Fruit fly (Drosophila melanogaster) whole organism, adult: ENCODE data around the gene CG33932.

Experiments
- CG11617 ChIP-seq: fragments of 200-800 bp; sonication (Bioruptor generic); optimal IDR thresholded peaks from 2 replicates; lab custom pipeline; 2017; ENCODE audit warnings: mild to moderate bottlenecking, missing biosample characterization, missing genetic modification reagents, missing genetic modification characterization
- CG12768 ChIP-seq: fragments of 200-800 bp; sonication (Bioruptor generic); optimal IDR thresholded peaks from 2 replicates; lab custom pipeline; 2017; ENCODE audit warnings: missing biosample characterization, missing genetic modification characterization, mild to moderate bottlenecking, moderate library complexity, missing genetic modification reagents
- CG14711 ChIP-seq: fragments of 200-800 bp; sonication (Bioruptor generic); optimal IDR thresholded peaks from 2 replicates; lab custom pipeline; 2018; ENCODE audit warnings: missing biosample characterization, mild to moderate bottlenecking, missing genetic modification characterization, moderate library complexity
- CG1620 ChIP-seq: fragments of 200-800 bp; sonication (Bioruptor generic); optimal IDR thresholded peaks from 2 replicates; lab custom pipeline; 2016; ENCODE audit warnings: missing biosample characterization, missing genetic modification characterization
- CG33017 ChIP-seq: fragments of 200-800 bp; sonication (Bioruptor generic); optimal IDR thresholded peaks from 2 replicates; lab custom pipeline; 2018; ENCODE audit warnings: missing biosample characterization, mild to moderate bottlenecking, missing genetic modification characterization, moderate library complexity
- CG5204 ChIP-seq: fragments of 200-800 bp; sonication (Bioruptor generic); optimal IDR thresholded peaks from 2 replicates; lab custom pipeline; 2016; ENCODE audit warnings: missing biosample characterization, missing genetic modification characterization
- CG7045 ChIP-seq: fragments of 200-800 bp; sonication (Bioruptor generic); optimal IDR thresholded peaks from 2 replicates; lab custom pipeline; 2017; ENCODE audit warnings: missing biosample characterization, mild to moderate bottlenecking, missing genetic modification characterization
- CG7101 ChIP-seq: fragments of 200-800 bp; sonication (Bioruptor generic); optimal IDR thresholded peaks from 2 replicates; lab custom pipeline; 2018; ENCODE audit warnings: missing biosample characterization, mild to moderate bottlenecking, missing genetic modification characterization, moderate library complexity
- Clk ChIP-seq: fragments of 200-800 bp; sonication (Bioruptor generic); optimal IDR thresholded peaks from 2 replicates; lab custom pipeline; 2017; ENCODE audit warnings: missing biosample characterization, missing genetic modification characterization
- Crg-1 ChIP-seq: fragments of 200-800 bp; sonication (Bioruptor generic); optimal IDR thresholded peaks from 2 replicates; lab custom pipeline; 2016; ENCODE audit warnings: missing biosample characterization, missing genetic modification characterization
- Hr96 ChIP-seq: fragments of 200-800 bp; sonication (Bioruptor generic); optimal IDR thresholded peaks from 2 replicates; lab custom pipeline; 2016; ENCODE audit warnings: missing biosample characterization, missing genetic modification characterization
- Mnt ChIP-seq: fragments of 200-800 bp; sonication (Bioruptor generic); optimal IDR thresholded peaks from 2 replicates; lab custom pipeline; 2016; ENCODE audit warnings: missing biosample characterization, mild to moderate bottlenecking, missing genetic modification characterization
- bab1 ChIP-seq: fragments of 200-800 bp; sonication (Bioruptor generic); optimal IDR thresholded peaks from 3 replicates; lab custom pipeline; 2019; ENCODE audit warnings: missing biosample characterization, mild to moderate bottlenecking, missing genetic modification characterization, moderate library complexity
- cic ChIP-seq: fragments of 200-800 bp; sonication (Bioruptor generic); optimal IDR thresholded peaks from 2 replicates; lab custom pipeline; 2017; ENCODE audit warnings: missing biosample characterization, mild to moderate bottlenecking, missing genetic modification characterization, moderate library complexity
- cnc ChIP-seq, 2 experiments: fragments of >200 bp; optimal IDR thresholded peaks; 2 replicates each; lab custom pipeline; 2017
- kay ChIP-seq: fragments of 200-800 bp; sonication (Bioruptor generic); peaks from one replicate; lab custom pipeline; 2016; ENCODE audit warnings: missing biosample characterization, missing genetic modification characterization, borderline replicate concordance
- ovo ChIP-seq: fragments of 200-800 bp; sonication (Bioruptor generic); optimal IDR thresholded peaks from 2 replicates; lab custom pipeline; 2016; ENCODE audit warnings: missing biosample characterization, missing genetic modification characterization
- pad ChIP-seq: fragments of 200-800 bp; sonication (Bioruptor generic); optimal IDR thresholded peaks from 3 replicates; lab custom pipeline; 2017; ENCODE audit warnings: missing biosample characterization, missing genetic modification characterization, mild to moderate bottlenecking, moderate library complexity, missing genetic modification reagents
- tj ChIP-seq: fragments of 200-800 bp; sonication (Bioruptor generic); optimal IDR thresholded peaks from 3 replicates; lab custom pipeline; 2017; ENCODE audit warnings: missing biosample characterization, mild to moderate bottlenecking, missing genetic modification characterization, moderate library complexity
- toe ChIP-seq: fragments of 200-800 bp; sonication (Bioruptor generic); optimal IDR thresholded peaks from 2 replicates; lab custom pipeline; 2016; ENCODE audit warnings: missing biosample characterization, missing genetic modification characterization

The CG33932 gene

DNA sequence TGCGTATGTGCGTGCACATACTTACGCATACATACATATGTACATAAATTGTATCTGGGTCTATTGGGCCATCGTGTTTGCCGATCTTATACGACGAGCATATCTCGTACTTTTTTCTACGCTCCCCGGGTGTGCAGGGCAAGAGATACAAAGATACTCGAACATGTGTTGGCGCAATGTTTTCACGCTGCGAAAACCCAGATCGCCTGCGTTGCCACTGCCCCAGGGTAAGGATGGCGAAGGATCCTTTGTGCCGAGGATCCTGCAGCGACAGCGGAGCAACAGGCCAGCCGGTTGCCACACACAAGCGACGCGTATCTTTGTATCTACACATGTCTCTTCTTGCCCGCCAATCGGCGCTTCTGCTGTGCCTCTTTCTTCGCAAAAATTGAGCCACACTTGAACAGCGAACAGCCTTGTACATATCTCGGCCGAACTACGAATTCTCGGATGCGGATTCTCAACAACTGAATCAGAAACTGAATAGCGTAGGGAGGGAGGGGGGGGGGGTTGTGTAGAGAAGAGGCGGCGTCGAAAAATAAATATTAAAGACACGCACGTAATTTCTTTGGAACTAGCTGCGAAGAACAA lies 30.9 kb downstream of the CG33932 start:
- TF ChIP-seq CG12768 (GFP tag; lab: Kevin White, UChicago) (no peak), CG5204 (no peak), cic (no peak), Mnt (GFP tag; lab: Kevin White, UChicago) (no peak), cnc (optimal IDR thresholded peaks at IDR 0.05; lab: Kevin White, UChicago) (no peak), Clk (GFP tag; lab: Kevin White, UChicago) (no peak), tj (no peak), Hr96 (GFP tag; lab: Kevin White, UChicago) (no peak), Crg-1 (GFP tag; lab: Kevin White, UChicago) (no peak), CG1620 (GFP tag; lab: Kevin White, UChicago) (no peak), toe (GFP tag; lab: Kevin White, UChicago) (no peak), CG14711 (tag; lab: Kevin White, UChicago) (no peak), CG33017 (tag; lab: Kevin White, UChicago) (no peak), kay (GFP tag; lab: Kevin White, UChicago) (no peak)

DNA sequence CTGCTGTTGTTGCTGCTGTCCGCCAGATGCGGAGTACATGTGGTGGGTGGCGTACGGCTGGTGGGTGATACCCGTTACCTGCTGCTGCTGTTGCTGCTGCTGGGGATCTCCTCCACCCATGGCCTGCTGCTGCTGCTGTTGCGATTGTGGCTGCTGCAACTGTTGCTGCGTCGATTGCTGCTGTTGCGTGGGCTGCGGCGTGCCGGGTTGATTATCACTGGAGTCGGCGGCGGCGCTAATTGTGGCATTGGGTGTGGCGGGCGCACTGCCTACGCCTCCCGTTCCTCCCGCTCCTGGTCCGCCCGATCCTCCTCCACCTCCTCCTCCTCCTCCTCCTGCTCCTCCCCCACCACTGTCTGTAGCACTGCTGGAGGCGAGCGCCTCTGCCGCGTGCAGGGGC lies 37.6 kb downstream of the CG33932 start:
- TF ChIP-seq pad, result no peak
- no peak for TF ChIP-seq ovo
- no peak for TF ChIP-seq CG12768 (GFP tag; lab: Kevin White, UChicago)
- no peak for TF ChIP-seq toe (GFP tag; lab: Kevin White, UChicago)
- TF ChIP-seq cnc (optimal IDR thresholded peaks at IDR 0.05; lab: Kevin White, UChicago), result no peak

DNA sequence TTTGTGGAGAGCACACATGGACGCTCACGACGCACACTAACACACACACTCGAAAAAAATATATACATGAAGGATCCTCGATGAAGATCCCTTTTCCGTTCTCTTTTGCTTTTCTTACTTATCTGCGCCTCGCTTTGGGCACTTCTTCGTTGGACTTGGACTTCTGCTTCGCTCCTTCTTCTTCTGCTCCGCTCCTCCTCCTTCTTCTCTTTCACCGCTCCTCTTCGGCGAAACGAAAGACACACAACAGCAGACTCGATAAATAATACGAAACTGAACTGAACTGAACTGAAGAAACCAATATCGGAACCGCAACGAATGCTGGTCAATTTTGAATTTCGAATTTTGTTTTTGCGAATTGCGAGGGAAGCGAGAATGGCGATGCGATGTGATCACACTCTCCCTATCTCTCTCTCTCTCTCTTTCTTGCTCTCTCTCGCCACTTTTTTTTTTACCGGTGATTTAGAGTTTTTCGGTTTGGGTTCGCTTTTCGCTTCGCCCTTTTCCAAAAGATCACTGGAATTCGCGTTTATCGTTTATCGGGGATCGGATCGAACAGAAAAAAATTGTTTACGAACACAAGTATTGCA lies 38.6 kb downstream of the CG33932 start:
- TF ChIP-seq Mnt (GFP tag; lab: Kevin White, UChicago), result no peak
- TF ChIP-seq bab1, result no peak
- TF ChIP-seq ovo, result no peak
- TF ChIP-seq cic, result no peak
- no peak for TF ChIP-seq CG11617 (GFP tag; lab: Kevin White, UChicago)
- peak; percentile 23 for TF ChIP-seq pad
- TF ChIP-seq CG33017 (tag; lab: Kevin White, UChicago), result no peak

DNA sequence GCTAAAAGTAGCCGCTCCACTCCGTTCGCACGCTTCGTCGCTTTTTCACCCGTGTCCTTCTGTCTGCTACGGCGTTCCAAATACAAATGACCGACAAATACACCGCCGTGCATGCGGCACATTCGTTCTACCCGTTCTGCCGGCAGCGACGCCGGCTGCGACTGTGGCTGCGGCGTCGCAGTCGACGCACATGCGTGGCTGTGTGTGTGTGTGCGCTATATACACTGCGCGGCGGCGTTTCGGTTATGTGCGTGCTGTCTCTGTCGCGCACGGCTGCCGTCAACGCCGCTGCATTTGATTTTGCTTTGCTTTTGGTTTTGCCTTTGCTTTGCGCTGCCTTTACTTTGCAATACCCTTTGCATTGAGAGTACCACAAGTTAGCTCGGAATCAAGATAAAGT lies 39.2 kb downstream of the CG33932 start, which contains the start of gene zld:
TSS of gene zld (minus strand) at position 92 of the 400 bp plus-strand sequence.
- TF ChIP-seq CG14711 (tag; lab: Kevin White, UChicago) (no peak), CG1620 (GFP tag; lab: Kevin White, UChicago) (no peak), bab1 (no peak), CG12768 (GFP tag; lab: Kevin White, UChicago) (no peak), pad (no peak), tj (no peak), cnc (optimal IDR thresholded peaks at IDR 0.05; lab: Kevin White, UChicago) (no peak), CG33017 (tag; lab: Kevin White, UChicago) (no peak), Mnt (GFP tag; lab: Kevin White, UChicago) (no peak), CG11617 (GFP tag; lab: Kevin White, UChicago) (no peak)

- TF ChIP-seq CG11617 (GFP tag; lab: Kevin White, UChicago), result no peak
- TF ChIP-seq Hr96 (GFP tag; lab: Kevin White, UChicago), result no peak
Measured at dm6 chrX:19784875-19785274, 40.6 kb downstream of the CG33932 start.

dm6 chrX:19785403-19785802 lies 41.2 kb downstream of the CG33932 start:
- TF ChIP-seq pad (no peak), ovo (no peak), Hr96 (GFP tag; lab: Kevin White, UChicago) (no peak), CG33017 (tag; lab: Kevin White, UChicago) (no peak), CG11617 (GFP tag; lab: Kevin White, UChicago) (no peak), toe (GFP tag; lab: Kevin White, UChicago) (no peak), CG7045 (GFP tag; lab: Kevin White, UChicago) (no peak), cic (no peak), CG12768 (GFP tag; lab: Kevin White, UChicago) (no peak), cnc (optimal IDR thresholded peaks at IDR 0.05; lab: Kevin White, UChicago) (no peak), Mnt (GFP tag; lab: Kevin White, UChicago) (no peak), CG14711 (tag; lab: Kevin White, UChicago) (no peak), bab1 (no peak), Clk (GFP tag; lab: Kevin White, UChicago) (no peak), tj (no peak), CG7101 (tag; lab: Kevin White, UChicago) (no peak), kay (GFP tag; lab: Kevin White, UChicago) (no peak), CG5204 (no peak), Crg-1 (GFP tag; lab: Kevin White, UChicago) (no peak), CG1620 (GFP tag; lab: Kevin White, UChicago) (no peak)

- TF ChIP-seq CG12768 (GFP tag; lab: Kevin White, UChicago), result no peak
- no peak for TF ChIP-seq kay (GFP tag; lab: Kevin White, UChicago)
- no peak for TF ChIP-seq CG5204
- TF ChIP-seq CG33017 (tag; lab: Kevin White, UChicago), result no peak
- no peak for TF ChIP-seq CG7101 (tag; lab: Kevin White, UChicago)
- TF ChIP-seq Clk (GFP tag; lab: Kevin White, UChicago), result no peak
- TF ChIP-seq CG11617 (GFP tag; lab: Kevin White, UChicago), result no peak
- TF ChIP-seq pad, result no peak
- no peak for TF ChIP-seq CG14711 (tag; lab: Kevin White, UChicago)
- no peak for TF ChIP-seq ovo
- no peak for TF ChIP-seq tj
Measured at dm6 chrX:19786823-19787222, 42.6 kb downstream of the CG33932 start.
